Worm (Caenorhabditis elegans) whole organism, mixed stage, embryonic: ENCODE data around the gene pus-1.
A peak's percentile ranks its signal among the peaks of the same experiment; 100 is the strongest.

ENCODE experiments used
- M03D4.4 ChIP-seq: sonication (generic microtip); optimal IDR thresholded peaks from 2 replicates; lab custom pipeline; 2017; ENCODE audit warnings: mild to moderate bottlenecking, missing genetic modification characterization, missing compliant biosample characterization
- bed-3 ChIP-seq: fragments of 200-800 bp; sonication (Bioruptor generic); optimal IDR thresholded peaks from 3 replicates; lab custom pipeline; 2018; ENCODE audit warnings: mild to moderate bottlenecking, missing genetic modification characterization, moderate library complexity, missing compliant biosample characterization
- blmp-1 ChIP-seq: fragments of 150-350 bp; optimal IDR thresholded peaks from 2 replicates; lab custom pipeline; 2014; ENCODE audit warnings: missing biosample characterization, missing genetic modification characterization
- ceh-39 ChIP-seq: fragments of 150-350 bp; optimal IDR thresholded peaks from 2 replicates; lab custom pipeline; 2014; ENCODE audit warnings: missing biosample characterization, missing genetic modification characterization
- ceh-43 ChIP-seq: fragments of 200-800 bp; sonication (Bioruptor generic); optimal IDR thresholded peaks from 2 replicates; lab custom pipeline; 2018; ENCODE audit warnings: mild to moderate bottlenecking, missing genetic modification characterization, moderate library complexity, missing compliant biosample characterization
- ceh-83 ChIP-seq: fragments of 200-800 bp; sonication (Bioruptor generic); optimal IDR thresholded peaks from 2 replicates; lab custom pipeline; 2018; ENCODE audit warnings: mild to moderate bottlenecking, missing genetic modification characterization, missing compliant biosample characterization
- ces-1 ChIP-seq: fragments of 150-350 bp; optimal IDR thresholded peaks from 2 replicates; lab custom pipeline; 2014; ENCODE audit warnings: missing biosample characterization, missing genetic modification reagents, missing genetic modification characterization
- cnd-1 ChIP-seq: fragments of 200-800 bp; sonication (Bioruptor generic); optimal IDR thresholded peaks from 2 replicates; lab custom pipeline; 2018; ENCODE audit warnings: mild to moderate bottlenecking, missing genetic modification characterization, missing compliant biosample characterization
- drap-1 ChIP-seq: fragments of 200-800 bp; sonication (Bioruptor generic); optimal IDR thresholded peaks from 3 replicates; lab custom pipeline; 2018; ENCODE audit warnings: mild to moderate bottlenecking, missing genetic modification characterization, missing compliant biosample characterization
- elt-1 ChIP-seq: sonication (generic microtip); optimal IDR thresholded peaks from 2 replicates; lab custom pipeline; 2017; ENCODE audit warnings: missing genetic modification characterization, mild to moderate bottlenecking, missing compliant biosample characterization, antibody characterized with exemption, moderate library complexity, borderline replicate concordance; ENCODE audit not compliant: insufficient read depth
- elt-3 ChIP-seq: fragments of 150-350 bp; optimal IDR thresholded peaks from 2 replicates; lab custom pipeline; 2014; ENCODE audit warnings: missing biosample characterization, missing genetic modification characterization
- flh-1 ChIP-seq: fragments of 200-800 bp; sonication (Bioruptor generic); optimal IDR thresholded peaks from 2 replicates; lab custom pipeline; 2018; ENCODE audit warnings: mild to moderate bottlenecking, missing genetic modification characterization, moderate library complexity, missing compliant biosample characterization
- ham-2 ChIP-seq: fragments of 200-800 bp; sonication (Bioruptor generic); optimal IDR thresholded peaks from 2 replicates; lab custom pipeline; 2018; ENCODE audit warnings: mild to moderate bottlenecking, missing genetic modification characterization, missing compliant biosample characterization
- hlh-1 ChIP-seq: fragments of 150-350 bp; optimal IDR thresholded peaks from 2 replicates; lab custom pipeline; 2014; ENCODE audit warnings: missing biosample characterization, missing genetic modification reagents, missing genetic modification characterization
- lin-13 ChIP-seq: fragments of 150-350 bp; optimal IDR thresholded peaks from 2 replicates; lab custom pipeline; 2014; ENCODE audit warnings: missing biosample characterization, missing genetic modification characterization
- lin-32 ChIP-seq: fragments of 200-800 bp; sonication (Bioruptor generic); optimal IDR thresholded peaks from 2 replicates; lab custom pipeline; 2018; ENCODE audit warnings: mild to moderate bottlenecking, missing genetic modification characterization, missing compliant biosample characterization
- lsy-2 ChIP-seq: fragments of 150-350 bp; optimal IDR thresholded peaks from 2 replicates; lab custom pipeline; 2014; ENCODE audit warnings: missing biosample characterization, missing genetic modification characterization
- mab-5 ChIP-seq: fragments of 150-350 bp; optimal IDR thresholded peaks from 2 replicates; lab custom pipeline; 2014; ENCODE audit warnings: missing biosample characterization, missing genetic modification characterization
- mep-1 ChIP-seq: fragments of 150-350 bp; optimal IDR thresholded peaks from 2 replicates; lab custom pipeline; 2017; ENCODE audit warnings: missing biosample characterization, missing genetic modification reagents, missing genetic modification characterization, inconsistent platforms
- mls-2 ChIP-seq: sonication (generic microtip); optimal IDR thresholded peaks from 2 replicates; lab custom pipeline; 2016; ENCODE audit warnings: mild to moderate bottlenecking, missing genetic modification characterization, moderate library complexity, missing compliant biosample characterization
- nhr-12 ChIP-seq: fragments of 150-350 bp; optimal IDR thresholded peaks from 2 replicates; lab custom pipeline; 2014; ENCODE audit warnings: missing biosample characterization, missing genetic modification characterization
- nhr-2 ChIP-seq: fragments of 150-350 bp; optimal IDR thresholded peaks from 2 replicates; lab custom pipeline; 2014; ENCODE audit warnings: missing biosample characterization, missing genetic modification characterization
- nhr-237 ChIP-seq: fragments of 150-350 bp; optimal IDR thresholded peaks from 2 replicates; lab custom pipeline; 2014; ENCODE audit warnings: missing biosample characterization, missing genetic modification characterization
- nhr-76 ChIP-seq: sonication (generic microtip); optimal IDR thresholded peaks from 2 replicates; lab custom pipeline; 2017; ENCODE audit warnings: missing biosample characterization, missing genetic modification characterization
- pha-4 ChIP-seq: fragments of 150-350 bp; optimal IDR thresholded peaks from 2 replicates; lab custom pipeline; 2018; ENCODE audit warnings: missing biosample characterization, missing genetic modification reagents, missing genetic modification characterization
- snpc-4 ChIP-seq: fragments of 150-350 bp; optimal IDR thresholded peaks from 2 replicates; lab custom pipeline; 2014; ENCODE audit warnings: missing biosample characterization, missing genetic modification characterization
- sptf-1 ChIP-seq: sonication (generic microtip); optimal IDR thresholded peaks from 2 replicates; lab custom pipeline; 2017; ENCODE audit warnings: mild to moderate bottlenecking, missing genetic modification characterization, moderate library complexity, missing compliant biosample characterization
- tbx-8 ChIP-seq: fragments of 200-800 bp; sonication (Bioruptor generic); optimal IDR thresholded peaks from 2 replicates; lab custom pipeline; 2018; ENCODE audit warnings: mild to moderate bottlenecking, missing genetic modification characterization, moderate library complexity, missing compliant biosample characterization
- unc-120 ChIP-seq: sonication (generic microtip); optimal IDR thresholded peaks from 2 replicates; lab custom pipeline; 2017; ENCODE audit warnings: missing genetic modification characterization, missing compliant biosample characterization; ENCODE audit not compliant: poor library complexity, severe bottlenecking
- unc-39 ChIP-seq: fragments of 150-350 bp; optimal IDR thresholded peaks from 2 replicates; lab custom pipeline; 2014; ENCODE audit warnings: missing biosample characterization, missing genetic modification characterization
- unc-62 ChIP-seq: fragments of 150-350 bp; optimal IDR thresholded peaks from 2 replicates; lab custom pipeline; 2014; ENCODE audit warnings: missing biosample characterization, missing genetic modification reagents, missing genetic modification characterization
- zip-8 ChIP-seq: fragments of 150-350 bp; optimal IDR thresholded peaks from 2 replicates; lab custom pipeline; 2014; ENCODE audit warnings: missing biosample characterization, missing genetic modification characterization
- ztf-11 ChIP-seq: fragments of 150-350 bp; optimal IDR thresholded peaks from 2 replicates; lab custom pipeline; 2014; ENCODE audit warnings: missing biosample characterization, missing genetic modification characterization

The pus-1 gene

ce11 chrV:16804795-16805194 lies 10.0 kb upstream of the pus-1 start:
- TF ChIP-seq drap-1 (GFP tag; lab: Kevin White, UChicago) (no peak), tbx-8 (GFP tag; lab: Kevin White, UChicago) (no peak), mab-5 (no peak), hlh-1 (tag; lab: Kevin White, UChicago) (no peak), ham-2 (GFP tag; lab: Kevin White, UChicago) (no peak), lin-32 (GFP tag; lab: Kevin White, UChicago) (no peak), ces-1 (GFP tag; lab: Kevin White, UChicago) (no peak), pha-4 (tag; lab: Kevin White, UChicago) (no peak), mep-1 (no peak), flh-1 (no peak), cnd-1 (no peak), mls-2 (tag; lab: Kevin White, UChicago) (no peak), ztf-11 (tag; lab: Kevin White, UChicago) (no peak), nhr-12 (no peak), zip-8 (no peak)
- TF ChIP-seq, all 35 proteins: peak for 0

- TF ChIP-seq mls-2 (tag; lab: Kevin White, UChicago) (no peak), elt-3 (no peak), lsy-2 (tag; lab: Kevin White, UChicago) (no peak), cnd-1 (no peak), ces-1 (GFP tag; lab: Kevin White, UChicago) (no peak)
These were observed 7.8 kb upstream of the pus-1 start, which contains the start of gene cand-1 for ce11 chrV:16802572-16802971. Gene cand-1, plus strand, starts transcription at chrV:16802872.

- TF ChIP-seq zip-8 = peak; percentile 10
- TF ChIP-seq lin-13 = no peak
- TF ChIP-seq ceh-39 = peak; percentile 62
These were observed 5.7 kb upstream of the pus-1 start for ce11 chrV:16800484-16800883.

ce11 chrV:16794079-16794478 lies 673 bp downstream of the pus-1 start:
- no peak for TF ChIP-seq nhr-237
- no peak for TF ChIP-seq M03D4.4 (tag; lab: Kevin White, UChicago)
- TF ChIP-seq ceh-83 = no peak
- no peak for TF ChIP-seq blmp-1 (tag; lab: Kevin White, UChicago)
- TF ChIP-seq lsy-2 (tag; lab: Kevin White, UChicago) = no peak
- no peak for TF ChIP-seq snpc-4 (tag; lab: Kevin White, UChicago)
- no peak for TF ChIP-seq mep-1
- no peak for TF ChIP-seq unc-120 (tag; lab: Kevin White, UChicago)
- no peak for TF ChIP-seq hlh-1 (tag; lab: Kevin White, UChicago)
- no peak for TF ChIP-seq unc-62
- TF ChIP-seq lin-13 = no peak

ce11 chrV:16793312-16793711 lies 1.4 kb downstream of the pus-1 start:
- TF ChIP-seq ces-1 (GFP tag; lab: Kevin White, UChicago) (no peak), snpc-4 (tag; lab: Kevin White, UChicago) (no peak), flh-1 (no peak), elt-1 (tag; lab: Kevin White, UChicago) (no peak), unc-39 (tag; lab: Kevin White, UChicago) (no peak), lsy-2 (tag; lab: Kevin White, UChicago) (no peak), zip-8 (no peak), ceh-39 (no peak), nhr-76 (tag; lab: Kevin White, UChicago) (no peak), unc-120 (tag; lab: Kevin White, UChicago) (no peak), M03D4.4 (tag; lab: Kevin White, UChicago) (no peak), pha-4 (tag; lab: Kevin White, UChicago) (no peak), nhr-237 (no peak), mls-2 (tag; lab: Kevin White, UChicago) (no peak), hlh-1 (tag; lab: Kevin White, UChicago) (no peak), unc-62 (no peak), mab-5 (no peak), nhr-12 (no peak), sptf-1 (no peak), ceh-43 (no peak)

- TF ChIP-seq unc-120 (tag; lab: Kevin White, UChicago) (no peak), blmp-1 (tag; lab: Kevin White, UChicago) (no peak), ceh-43 (no peak), cnd-1 (no peak), tbx-8 (GFP tag; lab: Kevin White, UChicago) (no peak), nhr-76 (tag; lab: Kevin White, UChicago) (no peak), bed-3 (GFP tag; lab: Kevin White, UChicago) (no peak), unc-39 (tag; lab: Kevin White, UChicago) (no peak), nhr-2 (no peak), elt-3 (no peak), M03D4.4 (tag; lab: Kevin White, UChicago) (no peak), mab-5 (no peak), snpc-4 (tag; lab: Kevin White, UChicago) (no peak), elt-1 (tag; lab: Kevin White, UChicago) (no peak)
These were observed 2.0 kb downstream of the pus-1 start for ce11 chrV:16792717-16793116.
